Worm (Caenorhabditis elegans): ENCODE data around the gene clc-31.

clc-31 gene

ce11 chrII:340224-340623 lies at the start of gene clc-31:
Gene clc-31 (plus strand): TSS chrII:340524.
- TF ChIP-seq unc-62 (GFP tag; optimal IDR thresholded peaks at IDR 0.05), result no peak
- TF ChIP-seq aly-2 (tag; optimal IDR thresholded peaks at IDR 0.05), result no peak
- TF ChIP-seq pqm-1 (tag; optimal IDR thresholded peaks at IDR 0.05), result no peak
- no peak for TF ChIP-seq lin-15B (tag; optimal IDR thresholded peaks at IDR 0.05)
- no peak for TF ChIP-seq nhr-23 (tag; optimal IDR thresholded peaks at IDR 0.05)
- no peak for TF ChIP-seq fos-1 (tag; optimal IDR thresholded peaks at IDR 0.05)
- no peak for TF ChIP-seq elt-1 (tag; optimal IDR thresholded peaks at IDR 0.05)
- TF ChIP-seq fkh-2 (tag; optimal IDR thresholded peaks at IDR 0.05), result no peak
- no peak for TF ChIP-seq nfya-1 (tag; optimal IDR thresholded peaks at IDR 0.05; ENCODE audit: insufficient read depth)
- no peak for TF ChIP-seq ceh-28 (tag; optimal IDR thresholded peaks at IDR 0.05)
- TF ChIP-seq nhr-67 (tag; optimal IDR thresholded peaks at IDR 0.05), result no peak
- TF ChIP-seq lin-39 (tag; optimal IDR thresholded peaks at IDR 0.05), result no peak
- no peak for TF ChIP-seq skn-1 (tag; optimal IDR thresholded peaks at IDR 0.05)
- no peak for TF ChIP-seq ztf-11 (tag; optimal IDR thresholded peaks at IDR 0.05)
- no peak for TF ChIP-seq jun-1 (tag; optimal IDR thresholded peaks at IDR 0.05)
- TF ChIP-seq lsy-12 (tag; optimal IDR thresholded peaks at IDR 0.05), result no peak
- TF ChIP-seq elt-2 (tag; optimal IDR thresholded peaks at IDR 0.05), result no peak
- TF ChIP-seq pha-4 (tag; optimal IDR thresholded peaks at IDR 0.05), result no peak
- TF ChIP-seq ZK546.5 (tag; optimal IDR thresholded peaks at IDR 0.05), result no peak
- TF ChIP-seq unc-39 (tag; optimal IDR thresholded peaks at IDR 0.05), result no peak

DNA sequence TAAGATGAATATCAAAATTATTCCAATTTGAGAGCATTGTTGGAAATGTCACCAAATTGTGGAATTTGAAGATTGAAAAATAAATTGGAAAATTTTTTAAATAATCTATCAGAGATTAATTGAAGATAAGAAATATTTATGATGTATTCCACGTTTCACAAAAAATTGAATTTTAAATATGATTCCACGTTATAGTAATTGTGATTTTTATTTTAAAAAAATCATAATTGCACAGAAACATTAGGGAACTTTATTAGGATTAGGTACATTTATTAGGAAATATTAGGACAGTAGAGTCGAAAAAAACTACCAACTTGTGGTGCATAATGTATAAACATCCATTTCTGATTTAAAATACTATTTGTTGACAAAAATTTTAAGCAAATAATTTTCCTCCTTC lies 45.7 kb upstream of the clc-31 start, which contains the start of gene B0432.11:
Gene B0432.11, minus strand, starts transcription at position 101 of the 400 bp plus-strand sequence.
- no peak for TF ChIP-seq egl-27 (tag; optimal IDR thresholded peaks at IDR 0.05)
- TF ChIP-seq nhr-67 (tag; optimal IDR thresholded peaks at IDR 0.05), result no peak
- TF ChIP-seq egl-5 (tag; optimal IDR thresholded peaks at IDR 0.05), result no peak
- TF ChIP-seq ceh-82 (tag; optimal IDR thresholded peaks at IDR 0.05), result no peak
- no peak for TF ChIP-seq sea-2 (GFP tag; optimal IDR thresholded peaks at IDR 0.05)
- TF ChIP-seq jun-1 (tag; optimal IDR thresholded peaks at IDR 0.05), result no peak
- no peak for TF ChIP-seq fkh-10 (GFP tag; optimal IDR thresholded peaks at IDR 0.05)
- TF ChIP-seq aly-2 (tag; optimal IDR thresholded peaks at IDR 0.05), result no peak
- no peak for TF ChIP-seq tbx-2 (tag; optimal IDR thresholded peaks at IDR 0.05)
- TF ChIP-seq R02D3.7 (tag; optimal IDR thresholded peaks at IDR 0.05), result no peak
- no peak for TF ChIP-seq ceh-16 (tag; optimal IDR thresholded peaks at IDR 0.05)
- no peak for TF ChIP-seq elt-1 (tag; optimal IDR thresholded peaks at IDR 0.05)

ce11 chrII:296911-297440 lies 43.3 kb upstream of the clc-31 start, which contains the start of the genes clec-117 and B0432.1:
Gene clec-117 (minus strand): TSS chrII:297011.
Gene B0432.1 (plus strand): TSS chrII:297390.
- no peak for TF ChIP-seq lin-15B (tag; optimal IDR thresholded peaks at IDR 0.05)
- TF ChIP-seq lsy-12 (tag; optimal IDR thresholded peaks at IDR 0.05), result no peak
- no peak for TF ChIP-seq snpc-4 (tag; optimal IDR thresholded peaks at IDR 0.05)
- TF ChIP-seq nhr-67 (tag; optimal IDR thresholded peaks at IDR 0.05), result no peak
- TF ChIP-seq egl-27 (tag; optimal IDR thresholded peaks at IDR 0.05), result no peak
- TF ChIP-seq ZK546.5 (tag; optimal IDR thresholded peaks at IDR 0.05), result no peak

ce11 chrII:299684-300083 lies 40.6 kb upstream of the clc-31 start, which contains the start of gene K01A2.6:
Gene K01A2.6 (plus strand): TSS chrII:299984.
- TF ChIP-seq nhr-43 (tag; optimal IDR thresholded peaks at IDR 0.05; ENCODE audit: poor library complexity, severe bottlenecking) (no peak), fkh-2 (tag; optimal IDR thresholded peaks at IDR 0.05) (no peak), zag-1 (tag; optimal IDR thresholded peaks at IDR 0.05) (no peak), ztf-4 (tag; optimal IDR thresholded peaks at IDR 0.05) (no peak), nhr-237 (tag; optimal IDR thresholded peaks at IDR 0.05) (no peak), daf-12 (tag; optimal IDR thresholded peaks at IDR 0.05) (no peak), hmg-11 (tag; optimal IDR thresholded peaks at IDR 0.05) (no peak)

Data from whole organism, L3 larva.